Fruit fly (Drosophila melanogaster) Kc167 (cell line): Measurements from ENCODE around the gene Ccz1.

ENCODE experiments used
- Myc ChIP-seq: fragments of >200 bp; optimal IDR thresholded peaks from 2 replicates; lab custom pipeline; 2017; ENCODE audit warnings: missing external identifiers
- Sin3A ChIP-seq: fragments of >200 bp; optimal IDR thresholded peaks from 2 replicates; lab custom pipeline; 2018; ENCODE audit warnings: missing external identifiers
- h ChIP-seq: fragments of >200 bp; optimal IDR thresholded peaks from 3 replicates; lab custom pipeline; 2018; ENCODE audit warnings: missing external identifiers
- insv ChIP-seq: fragments of >200 bp; optimal IDR thresholded peaks from 3 replicates; lab custom pipeline; 2018; ENCODE audit warnings: missing external identifiers
- psq ChIP-seq: fragments of >200 bp; optimal IDR thresholded peaks from 2 replicates; lab custom pipeline; 2017; ENCODE audit warnings: missing external identifiers
- ttk ChIP-seq: sonication (Bioruptor generic); optimal IDR thresholded peaks from 2 replicates; lab custom pipeline; 2017; ENCODE audit warnings: missing external identifiers

Gene Ccz1

DNA sequence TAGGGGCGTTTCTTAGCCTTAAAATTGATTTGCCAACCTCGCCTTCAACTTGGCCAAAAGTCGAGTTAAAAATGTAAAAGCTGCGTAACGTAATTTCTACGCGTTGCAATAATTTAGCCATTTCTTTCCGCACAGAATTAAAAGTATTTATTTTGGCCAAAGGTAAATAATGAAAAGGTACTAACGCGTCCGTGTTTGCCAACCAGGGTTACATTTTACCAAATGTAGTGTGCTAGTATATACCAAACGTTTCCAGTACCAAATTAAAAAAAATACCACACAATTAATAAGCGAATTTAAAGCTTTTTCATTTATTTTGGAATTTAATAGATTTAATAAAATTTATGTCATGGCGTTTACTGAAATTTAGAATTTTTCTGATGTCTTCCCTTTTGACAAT, at the start of gene Ccz1:
Gene Ccz1, minus strand, starts transcription at position 179 of the 400 bp plus-strand sequence.
- TF ChIP-seq psq (lab: Kevin White, UChicago), result no peak
- no peak for TF ChIP-seq Myc (lab: Kevin White, UChicago)
- TF ChIP-seq h (lab: Kevin White, UChicago), result no peak
- TF ChIP-seq ttk, result no peak
- TF ChIP-seq insv (lab: Kevin White, UChicago), result no peak
- no peak for TF ChIP-seq Sin3A (lab: Kevin White, UChicago)

DNA sequence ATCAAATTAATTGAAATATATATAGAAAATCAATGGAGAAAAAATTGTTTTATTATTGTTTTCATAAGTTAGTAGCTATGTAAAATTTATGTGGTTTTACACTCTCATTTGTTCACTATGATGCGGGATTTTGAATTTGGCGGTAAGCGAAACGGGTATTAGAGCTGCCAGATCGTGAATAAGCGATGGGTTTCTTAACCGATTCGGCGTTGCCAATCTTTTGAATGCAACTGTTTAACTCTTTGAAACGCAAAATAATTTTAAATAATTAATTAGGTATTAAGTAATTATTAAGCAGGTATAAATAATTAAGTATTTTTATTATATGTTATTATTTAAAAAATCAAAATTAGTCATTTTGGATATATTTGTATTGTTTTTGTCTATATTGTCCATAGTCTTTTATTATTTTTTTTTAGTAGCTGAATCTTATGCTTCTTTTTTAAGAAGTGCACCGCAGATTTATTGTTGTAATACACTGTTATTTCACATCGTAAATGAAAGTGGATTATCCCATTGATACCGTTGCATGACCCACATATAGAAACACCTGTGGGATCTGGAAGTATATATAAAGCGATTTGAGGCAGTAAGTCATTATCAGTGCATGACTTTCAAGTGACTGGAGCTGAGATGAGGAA, 48.5 kb upstream of the Ccz1 start, which contains the start of gene CG10853:
Gene CG10853, plus strand, starts transcription at position 591 of the 641 bp plus-strand sequence.
- TF ChIP-seq Sin3A (lab: Kevin White, UChicago) (no peak), psq (lab: Kevin White, UChicago) (no peak), ttk (no peak), insv (lab: Kevin White, UChicago) (no peak), Myc (lab: Kevin White, UChicago) (no peak), h (lab: Kevin White, UChicago) (no peak)

DNA sequence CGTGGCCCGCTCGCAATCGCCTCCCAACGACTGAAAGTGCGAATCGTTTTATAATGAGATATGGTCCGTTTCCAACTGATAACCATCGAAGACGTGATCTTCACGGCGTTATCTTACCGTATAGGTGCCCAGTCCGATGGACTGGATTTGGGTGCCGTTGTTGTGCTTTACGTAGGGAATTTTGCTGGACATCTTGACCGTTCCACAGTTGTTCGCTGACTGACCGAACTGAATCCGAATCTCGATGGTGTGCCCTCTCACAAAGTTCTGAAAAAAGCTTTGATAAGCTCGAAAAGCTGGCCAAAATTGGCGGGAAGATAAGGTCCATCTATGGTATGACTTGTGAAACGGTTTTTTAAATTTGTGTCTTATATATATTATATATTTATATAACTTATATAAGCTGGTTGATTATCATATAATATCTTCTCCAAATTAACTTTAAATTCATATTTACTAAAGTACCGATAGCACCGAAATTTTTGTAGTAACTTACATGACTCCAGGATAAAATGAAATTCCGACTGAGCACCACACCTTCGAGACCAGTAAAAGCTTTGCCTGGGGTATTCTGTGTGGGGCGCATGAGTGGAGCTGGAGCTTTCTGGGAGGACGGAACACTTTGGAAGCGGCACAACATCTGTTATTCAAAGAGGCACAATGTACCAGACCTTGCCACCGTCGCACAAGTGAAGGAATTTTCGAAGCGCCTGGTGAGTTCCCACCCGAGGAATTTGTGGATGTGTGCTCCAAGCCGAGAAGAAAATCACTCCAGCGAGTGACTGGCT, 43.5 kb upstream of the Ccz1 start, which contains the start of the genes CG10863 and CG14982:
Gene CG10863, minus strand, starts transcription at position 225 of the 788 bp plus-strand sequence.
Gene CG14982, plus strand, starts transcription at position 470 of the 788 bp plus-strand sequence.
- no peak for TF ChIP-seq Myc (lab: Kevin White, UChicago)
- no peak for TF ChIP-seq h (lab: Kevin White, UChicago)
- TF ChIP-seq Sin3A (lab: Kevin White, UChicago), result no peak
- TF ChIP-seq insv (lab: Kevin White, UChicago), result no peak
- no peak for TF ChIP-seq ttk
- TF ChIP-seq psq (lab: Kevin White, UChicago), result no peak

DNA sequence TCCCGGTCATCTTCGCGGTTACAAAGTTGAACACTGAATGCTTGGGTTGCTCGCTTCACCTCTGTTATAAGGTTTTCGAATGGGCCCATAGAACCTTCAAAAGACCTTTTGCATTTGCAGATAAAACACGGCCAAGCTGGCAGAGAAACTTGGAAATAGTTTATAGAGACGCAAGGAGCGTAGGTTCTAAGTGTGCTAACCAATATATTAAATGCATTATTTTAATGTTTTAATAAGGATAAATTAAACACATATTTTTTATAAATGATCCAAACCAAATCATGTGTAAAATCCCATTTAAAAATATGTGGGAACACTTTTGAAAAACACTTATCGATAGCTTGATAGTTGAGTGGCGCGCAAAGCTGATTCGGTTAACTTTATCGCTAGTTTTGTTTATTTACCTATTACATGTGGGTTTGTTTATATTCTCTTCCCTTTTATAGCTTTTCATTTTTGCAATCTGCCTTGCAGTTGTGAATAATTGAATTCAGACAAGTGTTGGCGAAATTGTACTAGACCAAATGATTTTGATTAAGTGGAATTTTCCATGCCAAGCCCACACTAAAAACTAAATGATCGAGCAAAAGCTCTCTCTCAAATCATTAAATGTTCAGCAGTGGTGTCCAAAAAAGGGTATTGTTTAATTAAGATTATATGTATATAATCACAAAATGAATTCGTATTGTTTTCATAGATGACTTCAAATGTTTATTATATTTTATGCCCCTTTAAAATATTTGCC, 41.3 kb upstream of the Ccz1 start, which contains the start of gene CG12766:
Gene CG12766, minus strand, starts transcription at position 51 of the 745 bp plus-strand sequence.
- no peak for TF ChIP-seq Myc (lab: Kevin White, UChicago)
- TF ChIP-seq Sin3A (lab: Kevin White, UChicago), result no peak
- TF ChIP-seq insv (lab: Kevin White, UChicago), result no peak
- TF ChIP-seq ttk, result no peak
- no peak for TF ChIP-seq psq (lab: Kevin White, UChicago)

DNA sequence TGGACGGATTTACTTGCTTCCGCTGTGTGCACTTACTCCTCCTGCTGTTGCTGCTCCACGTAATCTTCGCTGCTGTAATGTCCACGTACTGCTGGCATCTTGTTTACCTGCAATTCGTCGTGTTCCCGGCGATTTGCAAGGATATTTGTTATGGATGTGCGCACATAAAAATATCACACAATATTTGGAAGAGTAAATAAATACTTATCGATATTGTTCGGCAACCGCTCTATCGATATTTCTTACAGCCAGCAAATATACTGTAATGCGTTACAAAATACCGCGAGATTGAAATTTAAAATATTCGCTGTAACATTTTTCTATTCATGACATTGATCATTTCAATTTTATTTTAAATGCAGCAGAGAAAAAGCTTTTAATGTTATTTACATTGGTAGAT, 38.9 kb upstream of the Ccz1 start, which contains the start of gene CG10866:
Gene CG10866, minus strand, starts transcription at position 187 of the 400 bp plus-strand sequence.
- TF ChIP-seq psq (lab: Kevin White, UChicago) (no peak), h (lab: Kevin White, UChicago) (no peak), insv (lab: Kevin White, UChicago) (no peak), Sin3A (lab: Kevin White, UChicago) (no peak), Myc (lab: Kevin White, UChicago) (no peak), ttk (no peak)

- no peak for TF ChIP-seq insv (lab: Kevin White, UChicago)
- TF ChIP-seq Sin3A (lab: Kevin White, UChicago), result no peak
- TF ChIP-seq Myc (lab: Kevin White, UChicago), result no peak
- TF ChIP-seq h (lab: Kevin White, UChicago), result no peak
- TF ChIP-seq ttk, result no peak
- no peak for TF ChIP-seq psq (lab: Kevin White, UChicago)
Observed at dm6 chr3L:3935567-3936207, 36.7 kb upstream of the Ccz1 start, which contains the start of gene Eip63F-1. TSS of gene Eip63F-1 (minus strand) at chr3L:3935617.

DNA sequence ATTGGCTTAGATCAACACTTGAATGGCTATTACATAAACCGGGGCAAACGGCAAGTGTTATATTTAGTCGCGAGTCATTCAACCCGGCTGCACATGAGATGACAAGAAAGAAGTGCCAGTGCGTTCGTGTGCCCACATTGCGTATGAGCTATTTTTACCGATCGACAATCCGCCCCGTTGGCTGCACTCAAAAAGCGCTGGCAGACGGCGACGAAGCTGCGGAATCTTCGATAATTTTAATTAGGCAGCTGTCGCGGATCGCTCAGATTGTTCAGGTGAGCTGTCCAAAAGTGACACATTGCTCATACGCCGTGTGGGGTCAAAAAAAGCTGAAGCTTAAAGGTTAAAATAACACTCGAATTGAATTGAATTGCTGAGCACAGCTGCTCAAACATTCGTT, 35.2 kb upstream of the Ccz1 start:
- TF ChIP-seq psq (lab: Kevin White, UChicago) (no peak), ttk (no peak), Myc (lab: Kevin White, UChicago) (no peak), h (lab: Kevin White, UChicago) (no peak), Sin3A (lab: Kevin White, UChicago) (no peak), insv (lab: Kevin White, UChicago) (no peak)

dm6 chr3L:3933599-3933998, 34.6 kb upstream of the Ccz1 start:
- TF ChIP-seq psq (lab: Kevin White, UChicago) (no peak), insv (lab: Kevin White, UChicago) (no peak), h (lab: Kevin White, UChicago) (no peak), Sin3A (lab: Kevin White, UChicago) (no peak), ttk (no peak), Myc (lab: Kevin White, UChicago) (no peak)

DNA sequence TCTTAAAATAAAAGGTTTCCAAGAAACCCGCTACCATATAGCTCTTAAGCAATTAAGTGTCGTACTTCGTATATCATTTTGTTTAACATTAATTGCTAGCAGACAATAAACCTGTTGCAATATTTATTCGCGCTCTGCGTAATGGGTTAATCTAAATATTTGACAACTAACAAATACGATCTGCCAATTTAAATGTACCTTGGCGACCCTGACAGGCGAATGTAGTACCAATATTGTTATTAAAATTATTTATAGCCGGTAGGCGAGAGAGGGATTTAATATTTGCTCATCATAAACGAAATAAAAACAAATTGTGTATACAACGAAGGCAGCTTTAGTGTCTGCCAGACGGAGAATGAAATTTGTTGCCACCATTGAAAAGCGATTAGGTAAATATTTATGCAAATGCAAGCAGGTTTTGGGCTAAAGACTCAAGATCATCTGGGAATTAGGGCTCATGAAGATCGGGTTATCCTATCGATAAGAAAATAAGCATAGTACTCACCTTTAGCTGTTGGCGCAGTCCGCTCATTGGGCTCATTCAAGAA, 33.9 kb upstream of the Ccz1 start:
- no peak for TF ChIP-seq ttk
- TF ChIP-seq h (lab: Kevin White, UChicago), result no peak
- TF ChIP-seq psq (lab: Kevin White, UChicago), result no peak
- TF ChIP-seq Sin3A (lab: Kevin White, UChicago), result no peak
- TF ChIP-seq Myc (lab: Kevin White, UChicago), result no peak
- no peak for TF ChIP-seq insv (lab: Kevin White, UChicago)

dm6 chr3L:3931778-3932177, 32.8 kb upstream of the Ccz1 start:
- TF ChIP-seq insv (lab: Kevin White, UChicago) (no peak), Sin3A (lab: Kevin White, UChicago) (no peak), Myc (lab: Kevin White, UChicago) (no peak), h (lab: Kevin White, UChicago) (no peak)
